Fruit fly (Drosophila melanogaster) whole organism, embryonic: Measurements from ENCODE around the gene VhaSFD.
A peak's percentile ranks its signal among the peaks of the same experiment; 100 is the strongest.

Experiments used
- BtbVII ChIP-seq: fragments of 200-800 bp; sonication (Bioruptor generic); optimal IDR thresholded peaks from 3 replicates; lab custom pipeline; 2017; ENCODE audit warnings: missing biosample characterization, mild to moderate bottlenecking, missing genetic modification characterization
- CG11696 ChIP-seq: fragments of 200-800 bp; sonication (Bioruptor generic); IDR thresholded peaks from 2 replicates; pipeline ENCODE4 v1.3.6; 2022; ENCODE audit warnings: missing biosample characterization, missing genetic modification characterization
- CG12219 ChIP-seq: fragments of 200-800 bp; sonication (Bioruptor generic); optimal IDR thresholded peaks from 3 replicates; lab custom pipeline; 2018; ENCODE audit warnings: missing biosample characterization, mild to moderate bottlenecking, missing genetic modification characterization
- CG13424 ChIP-seq: fragments of 200-800 bp; sonication (Bioruptor generic); optimal IDR thresholded peaks from 2 replicates; lab custom pipeline; 2019; ENCODE audit warnings: missing biosample characterization, mild to moderate bottlenecking, missing genetic modification characterization, moderate library complexity
- CG17385 ChIP-seq: fragments of 200-800 bp; sonication (Bioruptor generic); optimal IDR thresholded peaks from 3 replicates; lab custom pipeline; 2018; ENCODE audit warnings: missing biosample characterization, mild to moderate bottlenecking, missing genetic modification characterization
- CG3281 ChIP-seq: fragments of 200-800 bp; sonication (Bioruptor generic); optimal IDR thresholded peaks from 3 replicates; lab custom pipeline; 2017; ENCODE audit warnings: missing biosample characterization, mild to moderate bottlenecking, missing genetic modification characterization
- CG4617 ChIP-seq: fragments of 200-800 bp; sonication (Bioruptor generic); optimal IDR thresholded peaks from 3 replicates; lab custom pipeline; 2016; ENCODE audit warnings: missing biosample characterization, missing genetic modification characterization, borderline replicate concordance
- CG6254 ChIP-seq: fragments of 200-800 bp; sonication (Bioruptor generic); optimal IDR thresholded peaks from 3 replicates; lab custom pipeline; 2017; ENCODE audit warnings: mild to moderate bottlenecking, missing biosample characterization, missing genetic modification reagents, missing genetic modification characterization
- CG6689 ChIP-seq: fragments of 200-800 bp; sonication (Bioruptor generic); IDR thresholded peaks from 2 replicates; pipeline ENCODE4 v1.3.6; 2022; ENCODE audit warnings: missing biosample characterization, missing genetic modification characterization
- CG6854 ChIP-seq: fragments of 200-800 bp; sonication (Bioruptor generic); optimal IDR thresholded peaks from 3 replicates; lab custom pipeline; 2017; ENCODE audit warnings: missing biosample characterization, mild to moderate bottlenecking, missing genetic modification characterization
- CG7372 ChIP-seq: fragments of 200-800 bp; sonication (Bioruptor generic); IDR thresholded peaks from 2 replicates; pipeline ENCODE4 v1.3.6; 2022; ENCODE audit warnings: missing biosample characterization, missing genetic modification characterization
- CG8281 ChIP-seq: fragments of 200-800 bp; sonication (Bioruptor generic); optimal IDR thresholded peaks from 2 replicates; lab custom pipeline; 2018; ENCODE audit warnings: missing biosample characterization, mild to moderate bottlenecking, missing genetic modification characterization, moderate library complexity
- CG8944 ChIP-seq: fragments of 200-800 bp; sonication (Bioruptor generic); optimal IDR thresholded peaks from 3 replicates; lab custom pipeline; 2016; ENCODE audit warnings: missing biosample characterization, missing genetic modification characterization
- CG9932 ChIP-seq: fragments of 200-800 bp; sonication (Bioruptor generic); IDR thresholded peaks from 2 replicates; pipeline ENCODE4 v1.3.6; 2022; ENCODE audit warnings: missing biosample characterization, missing genetic modification characterization
- Dll ChIP-seq: fragments of 200-800 bp; sonication (Bioruptor generic); IDR thresholded peaks from 4 replicates; pipeline ENCODE4 v1.3.6; 2022; ENCODE audit warnings: missing biosample characterization, missing genetic modification characterization; ENCODE audit not compliant: partially characterized antibody
- H2.0 ChIP-seq: fragments of 200-800 bp; sonication (Bioruptor generic); IDR thresholded peaks from 2 replicates; pipeline ENCODE4 v1.3.6; 2022; ENCODE audit warnings: missing biosample characterization, missing genetic modification characterization
- Hr78 ChIP-seq, 2 experiments: fragments of 200-800 bp in 1 of 2; fragments of >200 bp in 1 of 2; sonication (Bioruptor generic) in 1 of 2; optimal IDR thresholded peaks; 2 replicates each; lab custom pipeline; 2017 to 2019; ENCODE audit warnings: missing biosample characterization in 2 of 2, missing genetic modification characterization in 2 of 2, mild to moderate bottlenecking in 1 of 2, moderate library complexity in 1 of 2
- Lhr ChIP-seq: fragments of 200-800 bp; sonication (Bioruptor generic); optimal IDR thresholded peaks from 3 replicates; lab custom pipeline; 2017; ENCODE audit warnings: mild to moderate bottlenecking, missing biosample characterization, missing genetic modification reagents, missing genetic modification characterization
- MTF-1 ChIP-seq: fragments of 200-800 bp; sonication (Bioruptor generic); optimal IDR thresholded peaks from 2 replicates; lab custom pipeline; 2018; ENCODE audit warnings: missing biosample characterization, mild to moderate bottlenecking, missing genetic modification characterization, borderline replicate concordance
- Med ChIP-seq: fragments of 200-800 bp; sonication (Bioruptor generic); peaks from one replicate; lab custom pipeline; 2016; ENCODE audit warnings: missing biosample characterization, missing genetic modification characterization, mild to moderate bottlenecking, inconsistent platforms, moderate library complexity
- Myb ChIP-seq: fragments of 200-800 bp; sonication (Bioruptor generic); optimal IDR thresholded peaks from 2 replicates; lab custom pipeline; 2016; ENCODE audit warnings: missing biosample characterization, missing genetic modification characterization
- Nf-YC ChIP-seq: fragments of 200-800 bp; optimal IDR thresholded peaks from 3 replicates; lab custom pipeline; 2019; ENCODE audit warnings: missing biosample characterization, mild to moderate bottlenecking, missing genetic modification characterization, moderate library complexity
- NfI ChIP-seq: fragments of 200-800 bp; sonication (Bioruptor generic); optimal IDR thresholded peaks from 3 replicates; lab custom pipeline; 2018; ENCODE audit warnings: missing biosample characterization, mild to moderate bottlenecking, missing genetic modification characterization, moderate library complexity
- Sox102F ChIP-seq: fragments of 200-800 bp; sonication (Bioruptor generic); optimal IDR thresholded peaks from 2 replicates; lab custom pipeline; 2018; ENCODE audit warnings: missing biosample characterization, mild to moderate bottlenecking, missing genetic modification characterization, moderate library complexity
- Stat92E ChIP-seq, 3 experiments: fragments of >200 bp in 2 of 3; fragments of 200-800 bp in 1 of 3; sonication (Bioruptor generic) in 1 of 3; optimal IDR thresholded peaks; 2 replicates each; lab custom pipeline; 2017 to 2019; ENCODE audit warnings: missing biosample characterization in 3 of 3, missing genetic modification characterization in 3 of 3, mild to moderate bottlenecking in 1 of 3, moderate library complexity in 1 of 3
- TFAM ChIP-seq: fragments of 200-800 bp; sonication (Bioruptor generic); optimal IDR thresholded peaks from 2 replicates; lab custom pipeline; 2017; ENCODE audit warnings: missing biosample characterization, missing genetic modification characterization, inconsistent platforms
- Usf ChIP-seq: fragments of 200-800 bp; sonication (Bioruptor generic); optimal IDR thresholded peaks from 2 replicates; lab custom pipeline; 2017; ENCODE audit warnings: missing genotype, missing biosample characterization, missing genetic modification characterization
- abd-A ChIP-seq: fragments of 200-800 bp; sonication (Bioruptor generic); optimal IDR thresholded peaks from 3 replicates; lab custom pipeline; 2019; ENCODE audit warnings: missing biosample characterization, mild to moderate bottlenecking, missing genetic modification characterization, moderate library complexity
- amos ChIP-seq: fragments of 200-800 bp; sonication (Bioruptor generic); IDR thresholded peaks from 2 replicates; pipeline ENCODE4 v1.3.6; 2022; ENCODE audit warnings: missing biosample characterization, missing genetic modification characterization; ENCODE audit not compliant: partially characterized antibody
- aop ChIP-seq: fragments of 200-800 bp; sonication (Bioruptor generic); IDR thresholded peaks from 2 replicates; pipeline ENCODE4 v1.3.6; 2022; ENCODE audit warnings: missing biosample characterization, missing genetic modification characterization
- ara ChIP-seq: fragments of 200-800 bp; sonication (Bioruptor generic); IDR thresholded peaks from 2 replicates; pipeline ENCODE4 v1.3.6; 2022; ENCODE audit warnings: missing biosample characterization, missing genetic modification characterization
- bowl ChIP-seq: fragments of 200-800 bp; sonication (Bioruptor generic); IDR thresholded peaks from 2 replicates; pipeline ENCODE4 v1.3.6; 2022; ENCODE audit warnings: missing biosample characterization, missing genetic modification characterization
- cad ChIP-seq: fragments of >200 bp; optimal IDR thresholded peaks from 2 replicates; lab custom pipeline; 2017; ENCODE audit warnings: missing biosample characterization, missing genetic modification characterization
- chif ChIP-seq, 2 experiments: fragments of 200-800 bp; sonication (Bioruptor generic); optimal IDR thresholded peaks; 3 replicates each; lab custom pipeline; 2016; ENCODE audit warnings: missing biosample characterization in 2 of 2, missing genetic modification characterization in 2 of 2
- cwo ChIP-seq: fragments of 200-800 bp; sonication (Bioruptor generic); optimal IDR thresholded peaks from 3 replicates; lab custom pipeline; 2017; ENCODE audit warnings: missing biosample characterization, missing genetic modification characterization, mild to moderate bottlenecking, moderate library complexity, missing genetic modification reagents
- da ChIP-seq: fragments of 200-800 bp; sonication (Bioruptor generic); optimal IDR thresholded peaks from 2 replicates; lab custom pipeline; 2016; ENCODE audit warnings: missing biosample characterization, missing genetic modification characterization
- dysf ChIP-seq: fragments of 200-800 bp; sonication (Bioruptor generic); IDR thresholded peaks from 3 replicates; pipeline ENCODE4 v1.3.6; 2022; ENCODE audit warnings: missing biosample characterization, missing genetic modification characterization
- esg ChIP-seq: fragments of 200-800 bp; sonication (Bioruptor generic); conservative IDR thresholded peaks from 2 replicates; pipeline ENCODE4 v1.3.6; 2022; ENCODE audit warnings: missing biosample characterization, missing genetic modification characterization
- grn ChIP-seq: fragments of 200-800 bp; sonication (Bioruptor generic); optimal IDR thresholded peaks from 3 replicates; lab custom pipeline; 2017; ENCODE audit warnings: missing biosample characterization, missing genetic modification characterization
- ham ChIP-seq: fragments of 200-800 bp; sonication (Bioruptor generic); IDR thresholded peaks from 2 replicates; pipeline ENCODE4 v1.3.6; 2022; ENCODE audit warnings: missing biosample characterization, missing genetic modification characterization
- hth ChIP-seq: fragments of >200 bp; optimal IDR thresholded peaks from 2 replicates; lab custom pipeline; 2017; ENCODE audit warnings: inconsistent platforms
- ind ChIP-seq: fragments of 200-800 bp; sonication (Bioruptor generic); optimal IDR thresholded peaks from 3 replicates; lab custom pipeline; 2016; ENCODE audit warnings: missing biosample characterization, missing genetic modification characterization
- jing ChIP-seq: fragments of 200-800 bp; sonication (Bioruptor generic); optimal IDR thresholded peaks from 2 replicates; lab custom pipeline; 2018; ENCODE audit warnings: missing biosample characterization, mild to moderate bottlenecking, missing genetic modification characterization
- jumu ChIP-seq: fragments of 200-800 bp; sonication (Bioruptor generic); optimal IDR thresholded peaks from 3 replicates; lab custom pipeline; 2016; ENCODE audit warnings: missing biosample characterization, missing genetic modification characterization
- pan ChIP-seq, 4 experiments: fragments of >200 bp in 3 of 4; fragments of 200-800 bp in 1 of 4; sonication (Bioruptor generic) in 1 of 4; optimal IDR thresholded peaks in 3 of 4; IDR thresholded peaks in 1 of 4; 2 replicates each; pipeline versions ENCODE4 v1.3.6 to Lab custom; 2017 to 2022; ENCODE audit warnings: missing biosample characterization in 2 of 4, missing genetic modification characterization in 2 of 4, mixed read lengths in 1 of 4
- pita ChIP-seq: fragments of 200-800 bp; sonication (Bioruptor generic); optimal IDR thresholded peaks from 2 replicates; lab custom pipeline; 2017; ENCODE audit warnings: missing biosample characterization, mild to moderate bottlenecking, missing genetic modification characterization
- sim ChIP-seq: fragments of 200-800 bp; sonication (Bioruptor generic); IDR thresholded peaks from 2 replicates; pipeline ENCODE4 v1.3.6; 2022; ENCODE audit warnings: missing biosample characterization, missing genetic modification characterization
- tna ChIP-seq: fragments of 200-800 bp; sonication (Bioruptor generic); IDR thresholded peaks from 2 replicates; pipeline ENCODE4 v1.3.6; 2022; ENCODE audit warnings: missing biosample characterization, missing genetic modification characterization; ENCODE audit not compliant: partially characterized antibody
- yki ChIP-seq: fragments of >200 bp; optimal IDR thresholded peaks from 3 replicates; lab custom pipeline; 2018

Gene VhaSFD

dm6 chr2L:16676651-16677359 is 50.8 kb downstream of the VhaSFD start, which contains the start of the genes Trpgamma and her (continued):
- TF ChIP-seq Hr78 (GFP tag; optimal IDR thresholded peaks at IDR 0.05; lab: Kevin White, UChicago) (no peak), H2.0 (GFP tag; lab: Robert Waterston, UW) (no peak), Sox102F (GFP tag; lab: Kevin White, UChicago) (no peak), chif (GFP tag; optimal IDR thresholded peaks at IDR 0.05; lab: Kevin White, UChicago) (no peak), da (no peak), pita (GFP tag; lab: Kevin White, UChicago) (no peak), Stat92E (GFP tag; optimal IDR thresholded peaks at IDR 0.05; lab: Kevin White, UChicago) (no peak), ind (GFP tag; lab: Kevin White, UChicago) (no peak), CG17385 (GFP tag; lab: Kevin White, UChicago) (no peak), Nf-YC (tag; lab: Kevin White, UChicago) (no peak), CG3281 (GFP tag; lab: Kevin White, UChicago) (no peak), yki (lab: Kevin White, UChicago) (no peak), hth (lab: Kevin White, UChicago) (no peak), ham (GFP tag; lab: Robert Waterston, UW) (no peak), CG8281 (tag; lab: Kevin White, UChicago) (no peak), Usf (GFP tag; lab: Kevin White, UChicago) (no peak), CG4617 (GFP tag; lab: Kevin White, UChicago) (peak; percentile 43), Myb (GFP tag; lab: Kevin White, UChicago) (peak; percentile 37), cwo (GFP tag; lab: Kevin White, UChicago) (no peak), Med (GFP tag; lab: Kevin White, UChicago) (peak; percentile 91), amos (GFP tag; lab: Robert Waterston, UW) (peak; percentile 91), CG13424 (tag; lab: Kevin White, UChicago) (no peak), bowl (no peak), sim (GFP tag; lab: Robert Waterston, UW) (no peak), grn (no peak), pan (optimal IDR thresholded peaks at IDR 0.05; lab: Kevin White, UChicago) (no peak), pan (GFP tag; optimal IDR thresholded peaks at IDR 0.05 in 1 of 2, IDR thresholded peaks at IDR 0.05 in 1 of 2) (no peak), CG11696 (GFP tag; lab: Robert Waterston, UW) (no peak), CG9932 (GFP tag; lab: Robert Waterston, UW) (no peak), abd-A (peak; percentile 60), CG7372 (GFP tag; lab: Robert Waterston, UW) (no peak), jing (GFP tag; lab: Kevin White, UChicago) (no peak), dysf (GFP tag; lab: Robert Waterston, UW) (no peak), CG6254 (GFP tag; lab: Kevin White, UChicago) (no peak), jumu (GFP tag; lab: Kevin White, UChicago) (no peak), CG6854 (GFP tag; lab: Kevin White, UChicago) (no peak), Lhr (GFP tag; lab: Kevin White, UChicago) (peak; percentile 12), Dll (GFP tag; lab: Robert Waterston, UW) (peak; percentile 95), ara (GFP tag; lab: Robert Waterston, UW) (no peak), BtbVII (no peak), aop (GFP tag; lab: Robert Waterston, UW) (no peak), esg (GFP tag; lab: Robert Waterston, UW) (no peak), cad (GFP tag; lab: Kevin White, UChicago) (no peak), CG12219 (GFP tag; lab: Kevin White, UChicago) (no peak), CG6689 (no peak), NfI (no peak), tna (GFP tag; lab: Robert Waterston, UW) (peak; percentile 73), MTF-1 (GFP tag; lab: Kevin White, UChicago) (no peak), CG8944 (no peak), TFAM (GFP tag; lab: Kevin White, UChicago) (no peak)
